Fruit fly (Drosophila melanogaster) whole organism, wandering third instar larva: ENCODE data around the gene CG4496.

ENCODE experiments used
- Abd-B ChIP-seq: fragments of >200 bp; optimal IDR thresholded peaks from 2 replicates; lab custom pipeline; 2017; ENCODE audit warnings: missing biosample characterization, missing genetic modification characterization
- CG9705 ChIP-seq: fragments of 200-800 bp; sonication (Bioruptor generic); optimal IDR thresholded peaks from 2 replicates; lab custom pipeline; 2018; ENCODE audit warnings: missing biosample characterization, mild to moderate bottlenecking, missing genetic modification characterization
- CrebA ChIP-seq: fragments of 200-800 bp; sonication (Bioruptor generic); optimal IDR thresholded peaks from 2 replicates; lab custom pipeline; 2016; ENCODE audit warnings: missing biosample characterization, mild to moderate bottlenecking, missing genetic modification characterization, borderline replicate concordance
- Dfd ChIP-seq: fragments of >200 bp; optimal IDR thresholded peaks from 2 replicates; lab custom pipeline; 2017; ENCODE audit warnings: missing biosample characterization, missing genetic modification characterization
- GATAd ChIP-seq: sonication (Bioruptor generic); optimal IDR thresholded peaks from 2 replicates; lab custom pipeline; 2016; ENCODE audit warnings: missing biosample characterization, missing genetic modification characterization
- HLH106 ChIP-seq: fragments of 200-800 bp; optimal IDR thresholded peaks from 3 replicates; lab custom pipeline; 2019; ENCODE audit warnings: missing biosample characterization, mild to moderate bottlenecking, missing genetic modification characterization, moderate library complexity
- Hnf4 ChIP-seq: fragments of 200-800 bp; sonication (Bioruptor generic); optimal IDR thresholded peaks from 2 replicates; lab custom pipeline; 2016; ENCODE audit warnings: missing biosample characterization, mild to moderate bottlenecking, missing genetic modification characterization
- Hr83 ChIP-seq: fragments of 200-300 bp; sonication (Bioruptor generic); optimal IDR thresholded peaks from 2 replicates; lab custom pipeline; 2016; ENCODE audit warnings: missing biosample characterization, mild to moderate bottlenecking, missing genetic modification characterization, moderate library complexity; ENCODE audit not compliant: poor library complexity, severe bottlenecking
- Jra ChIP-seq: sonication (Bioruptor generic); optimal IDR thresholded peaks from 2 replicates; lab custom pipeline; 2016; ENCODE audit warnings: missing biosample characterization, missing genetic modification characterization
- Mio ChIP-seq: sonication (Bioruptor generic); optimal IDR thresholded peaks from 2 replicates; lab custom pipeline; 2016; ENCODE audit warnings: missing biosample characterization, missing genetic modification characterization
- Myc ChIP-seq: fragments of >200 bp; optimal IDR thresholded peaks from 2 replicates; lab custom pipeline; 2017
- N ChIP-seq: fragments of >200 bp; optimal IDR thresholded peaks from 2 replicates; lab custom pipeline; 2018; ENCODE audit warnings: missing biosample characterization, missing external identifiers, missing genetic modification characterization
- OdsH ChIP-seq: fragments of 200-800 bp; sonication (Bioruptor generic); optimal IDR thresholded peaks from 2 replicates; lab custom pipeline; 2016; ENCODE audit warnings: missing biosample characterization, mild to moderate bottlenecking, missing genetic modification characterization
- Rel ChIP-seq, 2 experiments: fragments of 200-800 bp; sonication (Bioruptor generic) in 1 of 2; optimal IDR thresholded peaks; 2 replicates in 1 of 2; 3 replicates in 1 of 2; lab custom pipeline; 2016 to 2019; ENCODE audit warnings: mild to moderate bottlenecking in 2 of 2, missing biosample characterization in 2 of 2, missing genetic modification characterization in 2 of 2, moderate library complexity in 1 of 2
- Sp1 ChIP-seq: fragments of 200-800 bp; sonication (Bioruptor generic); optimal IDR thresholded peaks from 3 replicates; lab custom pipeline; 2019; ENCODE audit warnings: missing biosample characterization, mild to moderate bottlenecking, missing genetic modification characterization, moderate library complexity
- Vsx2 ChIP-seq: fragments of 200-300, 225-300 bp; sonication (Bioruptor generic); optimal IDR thresholded peaks from 2 replicates; lab custom pipeline; 2018; ENCODE audit warnings: missing biosample characterization, missing genetic modification characterization; ENCODE audit not compliant: partially characterized antibody
- br ChIP-seq: fragments of 200-800 bp; sonication (Bioruptor generic); optimal IDR thresholded peaks from 2 replicates; lab custom pipeline; 2016; ENCODE audit warnings: missing biosample characterization, missing genetic modification characterization
- brk ChIP-seq: fragments of 200-800 bp; sonication (Bioruptor generic); optimal IDR thresholded peaks from 2 replicates; lab custom pipeline; 2016; ENCODE audit warnings: missing biosample characterization, mild to moderate bottlenecking, missing genetic modification characterization
- dsf ChIP-seq: sonication (Bioruptor generic); optimal IDR thresholded peaks from 2 replicates; lab custom pipeline; 2016; ENCODE audit warnings: missing biosample characterization, missing genetic modification characterization, borderline replicate concordance
- ey ChIP-seq: fragments of 200-800 bp; sonication (Bioruptor generic); optimal IDR thresholded peaks from 2 replicates; lab custom pipeline; 2016; ENCODE audit warnings: missing biosample characterization, missing genetic modification characterization
- foxo ChIP-seq, 2 experiments: fragments of 200-800 bp; sonication (Bioruptor generic); optimal IDR thresholded peaks; 2 replicates in 1 of 2; 3 replicates in 1 of 2; lab custom pipeline; 2016 to 2017; ENCODE audit warnings: missing biosample characterization in 2 of 2, missing genetic modification characterization in 2 of 2
- fru ChIP-seq: fragments of 200-800 bp; sonication (Bioruptor generic); optimal IDR thresholded peaks from 3 replicates; lab custom pipeline; 2016; ENCODE audit warnings: missing biosample characterization, mild to moderate bottlenecking, missing genetic modification characterization
- h ChIP-seq: fragments of 200-800 bp; sonication (Bioruptor generic); optimal IDR thresholded peaks from 3 replicates; lab custom pipeline; 2016; ENCODE audit warnings: missing biosample characterization, mild to moderate bottlenecking, missing genetic modification characterization
- jim ChIP-seq: fragments of 175-275, 200-325 bp; sonication (Bioruptor generic); optimal IDR thresholded peaks from 2 replicates; lab custom pipeline; 2016; ENCODE audit warnings: missing biosample characterization, mild to moderate bottlenecking, missing genetic modification characterization
- lola ChIP-seq: fragments of >200 bp; optimal IDR thresholded peaks from 2 replicates; lab custom pipeline; 2017; ENCODE audit warnings: missing biosample characterization, missing genetic modification characterization
- pan ChIP-seq: fragments of >200 bp; optimal IDR thresholded peaks from 2 replicates; lab custom pipeline; 2017
- psq ChIP-seq: fragments of 200-800 bp; sonication (Bioruptor generic); optimal IDR thresholded peaks from 3 replicates; lab custom pipeline; 2017; ENCODE audit warnings: missing biosample characterization, mild to moderate bottlenecking, missing genetic modification characterization, moderate library complexity
- rgr ChIP-seq: fragments of 200-800 bp; sonication (Bioruptor generic); optimal IDR thresholded peaks from 3 replicates; lab custom pipeline; 2016; ENCODE audit warnings: missing biosample characterization, mild to moderate bottlenecking, missing genetic modification characterization
- sage ChIP-seq: fragments of 200-800 bp; sonication (Bioruptor generic); optimal IDR thresholded peaks from 2 replicates; lab custom pipeline; 2016; ENCODE audit warnings: missing biosample characterization, mild to moderate bottlenecking, missing genetic modification characterization
- sv ChIP-seq: fragments of 200-800 bp; sonication (Bioruptor generic); optimal IDR thresholded peaks from 3 replicates; lab custom pipeline; 2016; ENCODE audit warnings: missing biosample characterization, missing genetic modification characterization
- tai ChIP-seq: sonication (Bioruptor generic); optimal IDR thresholded peaks from 2 replicates; lab custom pipeline; 2016; ENCODE audit warnings: missing biosample characterization, missing genetic modification characterization
- usp ChIP-seq: fragments of >200 bp; optimal IDR thresholded peaks from 2 replicates; lab custom pipeline; 2017; ENCODE audit warnings: missing biosample characterization, missing genetic modification characterization

The CG4496 gene

dm6 chr2L:7150775-7151174 lies 39.0 kb downstream of the CG4496 start:
- TF ChIP-seq OdsH (GFP tag; lab: Kevin White, UChicago) (peak; percentile 7), usp (no peak), jim (no peak), HLH106 (peak; percentile 16), h (GFP tag; lab: Kevin White, UChicago) (no peak), Sp1 (GFP tag; lab: Kevin White, UChicago) (peak; percentile 56), psq (GFP tag; lab: Kevin White, UChicago) (peak; percentile 25)

DNA sequence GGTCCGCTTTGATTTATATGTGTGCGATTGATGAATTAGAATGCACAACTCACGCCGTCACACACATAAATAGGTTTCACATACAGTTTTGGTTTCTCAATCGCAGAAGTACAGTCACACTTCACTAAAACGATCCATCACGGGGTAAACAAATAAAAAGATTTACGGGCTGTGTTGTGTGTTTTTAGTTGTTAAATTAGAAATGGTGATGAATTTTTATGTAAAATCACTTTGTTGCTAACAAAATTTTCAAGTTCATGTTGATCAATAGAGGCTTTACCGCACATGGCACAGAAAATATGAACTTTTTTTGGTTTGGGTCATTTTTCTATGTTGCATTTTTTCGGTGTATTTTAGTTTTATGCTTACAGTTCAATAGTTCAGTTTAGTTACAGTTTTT lies 40.9 kb downstream of the CG4496 start:
- TF ChIP-seq pan (lab: Kevin White, UChicago) (no peak), Myc (lab: Kevin White, UChicago) (no peak), Dfd (no peak), Jra (GFP tag; lab: Kevin White, UChicago) (no peak), sage (GFP tag; lab: Kevin White, UChicago) (no peak), rgr (GFP tag; lab: Kevin White, UChicago) (no peak), Abd-B (GFP tag; lab: Kevin White, UChicago) (no peak), fru (GFP tag; lab: Kevin White, UChicago) (no peak), psq (GFP tag; lab: Kevin White, UChicago) (no peak), dsf (GFP tag; lab: Kevin White, UChicago) (no peak), br (GFP tag; lab: Kevin White, UChicago) (no peak), Vsx2 (GFP tag; lab: Kevin White, UChicago) (no peak), foxo (GFP tag; optimal IDR thresholded peaks at IDR 0.05; lab: Kevin White, UChicago) (no peak), tai (GFP tag; lab: Kevin White, UChicago) (no peak), Rel (GFP tag; optimal IDR thresholded peaks at IDR 0.05; lab: Kevin White, UChicago) (no peak), Rel (tag; optimal IDR thresholded peaks at IDR 0.05; lab: Kevin White, UChicago) (no peak), CG9705 (no peak), ey (GFP tag; lab: Kevin White, UChicago) (no peak), Hr83 (GFP tag; lab: Kevin White, UChicago) (no peak), h (GFP tag; lab: Kevin White, UChicago) (no peak), usp (no peak)
- TF ChIP-seq, all 38 proteins: peak for 0

dm6 chr2L:7148086-7148485 lies 41.7 kb downstream of the CG4496 start:
- TF ChIP-seq Sp1 (GFP tag; lab: Kevin White, UChicago) (no peak), HLH106 (no peak), Rel (GFP tag; optimal IDR thresholded peaks at IDR 0.05; lab: Kevin White, UChicago) (no peak), Rel (tag; optimal IDR thresholded peaks at IDR 0.05; lab: Kevin White, UChicago) (no peak), N (GFP tag; lab: Kevin White, UChicago) (no peak), GATAd (no peak), rgr (GFP tag; lab: Kevin White, UChicago) (peak; percentile 10), Myc (lab: Kevin White, UChicago) (no peak), tai (GFP tag; lab: Kevin White, UChicago) (no peak), sage (GFP tag; lab: Kevin White, UChicago) (no peak), CG9705 (no peak), h (GFP tag; lab: Kevin White, UChicago) (peak; percentile 8), sv (peak; percentile 12), psq (GFP tag; lab: Kevin White, UChicago) (no peak), brk (GFP tag; lab: Kevin White, UChicago) (no peak), OdsH (GFP tag; lab: Kevin White, UChicago) (no peak), Vsx2 (GFP tag; lab: Kevin White, UChicago) (no peak), Hnf4 (GFP tag; lab: Kevin White, UChicago) (no peak), Abd-B (GFP tag; lab: Kevin White, UChicago) (no peak)

DNA sequence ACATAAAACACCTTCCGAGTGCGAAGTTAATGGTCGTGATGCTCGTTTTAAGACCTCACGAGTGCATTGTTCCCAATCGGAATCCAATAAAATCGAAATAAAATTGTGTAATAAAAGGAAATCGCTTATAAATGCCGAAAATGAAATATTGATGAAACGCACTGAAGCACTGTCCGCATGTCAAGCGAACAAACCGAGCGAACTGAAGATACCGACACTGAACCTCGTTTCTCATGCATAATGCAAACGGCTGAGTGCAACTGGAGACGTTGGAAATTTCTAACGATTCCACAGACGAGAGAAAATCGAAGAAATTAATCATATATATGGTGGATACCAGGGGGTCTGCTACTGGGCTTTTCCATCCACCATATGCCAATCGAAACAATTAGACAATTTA lies 42.6 kb downstream of the CG4496 start:
- no peak for TF ChIP-seq foxo (GFP tag; optimal IDR thresholded peaks at IDR 0.05; lab: Kevin White, UChicago)
- TF ChIP-seq jim: no peak
- no peak for TF ChIP-seq CrebA
- no peak for TF ChIP-seq Rel (GFP tag; optimal IDR thresholded peaks at IDR 0.05; lab: Kevin White, UChicago)
- TF ChIP-seq Rel (tag; optimal IDR thresholded peaks at IDR 0.05; lab: Kevin White, UChicago): no peak
- no peak for TF ChIP-seq Mio (GFP tag; lab: Kevin White, UChicago)
- no peak for TF ChIP-seq GATAd
- no peak for TF ChIP-seq br (GFP tag; lab: Kevin White, UChicago)
- TF ChIP-seq Vsx2 (GFP tag; lab: Kevin White, UChicago): no peak
- TF ChIP-seq dsf (GFP tag; lab: Kevin White, UChicago): no peak
- TF ChIP-seq Sp1 (GFP tag; lab: Kevin White, UChicago): no peak
- TF ChIP-seq lola (GFP tag; lab: Kevin White, UChicago): no peak
